Worm (Caenorhabditis elegans) whole organism, L3 larva: ENCODE results near the gene sshk-1.

Experiments
- R02D3.7 ChIP-seq: fragments of 150-350 bp; optimal IDR thresholded peaks from 2 replicates; lab custom pipeline; 2014; ENCODE audit warnings: missing biosample characterization, missing genetic modification characterization
- ZK546.5 ChIP-seq: sonication (generic microtip); optimal IDR thresholded peaks from 2 replicates; lab custom pipeline; 2017; ENCODE audit warnings: missing biosample characterization, missing genetic modification characterization
- aly-2 ChIP-seq: fragments of 150-350 bp; optimal IDR thresholded peaks from 2 replicates; lab custom pipeline; 2014; ENCODE audit warnings: missing biosample characterization, missing genetic modification characterization
- ama-1 ChIP-seq: fragments of 150-350 bp; optimal IDR thresholded peaks from 2 replicates; lab custom pipeline; 2018
- ceh-16 ChIP-seq: sonication (generic microtip); optimal IDR thresholded peaks from 2 replicates; lab custom pipeline; 2017; ENCODE audit warnings: missing biosample characterization, missing genetic modification characterization
- ceh-82 ChIP-seq: fragments of 150-350 bp; optimal IDR thresholded peaks from 2 replicates; lab custom pipeline; 2014; ENCODE audit warnings: missing biosample characterization, missing genetic modification characterization
- ceh-9 ChIP-seq: sonication (generic microtip); optimal IDR thresholded peaks from 2 replicates; lab custom pipeline; 2018; ENCODE audit warnings: missing biosample characterization, missing genetic modification characterization
- daf-12 ChIP-seq: fragments of 150-350 bp; optimal IDR thresholded peaks from 2 replicates; lab custom pipeline; 2014; ENCODE audit warnings: missing biosample characterization, missing genetic modification reagents, missing genetic modification characterization
- egl-27 ChIP-seq: sonication (generic microtip); optimal IDR thresholded peaks from 4 replicates; lab custom pipeline; 2017; ENCODE audit warnings: missing biosample characterization, missing genetic modification reagents, missing genetic modification characterization
- egl-5 ChIP-seq: fragments of 150-350 bp; optimal IDR thresholded peaks from 2 replicates; lab custom pipeline; 2017; ENCODE audit warnings: missing biosample characterization, missing genetic modification reagents, missing genetic modification characterization, inconsistent platforms
- elt-1 ChIP-seq: fragments of 150-350 bp; optimal IDR thresholded peaks from 2 replicates; lab custom pipeline; 2014; ENCODE audit warnings: missing biosample characterization, missing genetic modification characterization
- elt-2 ChIP-seq: sonication (generic microtip); optimal IDR thresholded peaks from 2 replicates; lab custom pipeline; 2016; ENCODE audit warnings: missing genetic modification reagents, mild to moderate bottlenecking, missing genetic modification characterization, missing compliant biosample characterization
- elt-3 ChIP-seq, 3 experiments: fragments of 150-350 bp in 1 of 3; sonication (generic microtip) in 2 of 3; optimal IDR thresholded peaks; 2 replicates in 2 of 3; 4 replicates in 1 of 3; lab custom pipeline; 2014 to 2017; ENCODE audit warnings: missing biosample characterization in 3 of 3, missing genetic modification characterization in 3 of 3
- fkh-10 ChIP-seq: sonication (generic microtip); optimal IDR thresholded peaks from 2 replicates; lab custom pipeline; 2017; ENCODE audit warnings: missing biosample characterization, missing genetic modification reagents, missing genetic modification characterization
- hmg-11 ChIP-seq: sonication (generic microtip); optimal IDR thresholded peaks from 2 replicates; lab custom pipeline; 2016; ENCODE audit warnings: missing genetic modification characterization, missing compliant biosample characterization
- jun-1 ChIP-seq: fragments of 150-350 bp; optimal IDR thresholded peaks from 2 replicates; lab custom pipeline; 2014; ENCODE audit warnings: missing biosample characterization, missing genetic modification reagents, missing genetic modification characterization
- lin-15B ChIP-seq: fragments of 150-350 bp; optimal IDR thresholded peaks from 2 replicates; lab custom pipeline; 2014; ENCODE audit warnings: missing biosample characterization, missing genetic modification characterization
- lsy-12 ChIP-seq: sonication (generic microtip); optimal IDR thresholded peaks from 2 replicates; lab custom pipeline; 2016; ENCODE audit warnings: mild to moderate bottlenecking, missing genetic modification characterization, missing compliant biosample characterization
- mdl-1 ChIP-seq: fragments of 150-350 bp; optimal IDR thresholded peaks from 2 replicates; lab custom pipeline; 2014; ENCODE audit warnings: missing biosample characterization, missing genetic modification characterization
- mml-1 ChIP-seq: fragments of 150-350 bp; sonication (generic microtip); optimal IDR thresholded peaks from 3 replicates; lab custom pipeline; 2014; ENCODE audit warnings: missing biosample characterization, missing genetic modification characterization
- nfya-1 ChIP-seq: sonication (generic microtip); optimal IDR thresholded peaks from 2 replicates; lab custom pipeline; 2017; ENCODE audit warnings: missing genetic modification characterization, mild to moderate bottlenecking, missing compliant biosample characterization, antibody characterized with exemption, moderate library complexity; ENCODE audit not compliant: insufficient read depth
- nhr-11 ChIP-seq: fragments of 150-350 bp; optimal IDR thresholded peaks from 2 replicates; lab custom pipeline; 2014; ENCODE audit warnings: missing biosample characterization, missing genetic modification characterization
- nhr-12 ChIP-seq: fragments of 150-350 bp; optimal IDR thresholded peaks from 2 replicates; lab custom pipeline; 2014; ENCODE audit warnings: missing biosample characterization, missing genetic modification characterization
- nhr-237 ChIP-seq: fragments of 150-350 bp; optimal IDR thresholded peaks from 2 replicates; lab custom pipeline; 2014; ENCODE audit warnings: missing biosample characterization, missing genetic modification characterization
- nhr-25 ChIP-seq: sonication (generic microtip); optimal IDR thresholded peaks from 2 replicates; lab custom pipeline; 2017; ENCODE audit warnings: missing biosample characterization, missing genetic modification characterization
- nhr-28 ChIP-seq: fragments of 150-350 bp; optimal IDR thresholded peaks from 2 replicates; lab custom pipeline; 2014; ENCODE audit warnings: missing biosample characterization, missing genetic modification characterization
- nhr-43 ChIP-seq: sonication (generic microtip); optimal IDR thresholded peaks from 2 replicates; lab custom pipeline; 2016; ENCODE audit warnings: mild to moderate bottlenecking, missing genetic modification characterization, missing compliant biosample characterization; ENCODE audit not compliant: poor library complexity, severe bottlenecking
- nhr-67 ChIP-seq: fragments of 150-350 bp; optimal IDR thresholded peaks from 2 replicates; lab custom pipeline; 2014; ENCODE audit warnings: missing biosample characterization, missing genetic modification characterization
- nhr-76 ChIP-seq: fragments of 150-350 bp; sonication (generic microtip); optimal IDR thresholded peaks from 5 replicates; lab custom pipeline; 2014; ENCODE audit warnings: missing biosample characterization, missing genetic modification characterization
- nhr-77 ChIP-seq: fragments of 150-350 bp; optimal IDR thresholded peaks from 2 replicates; lab custom pipeline; 2014; ENCODE audit warnings: missing biosample characterization, missing genetic modification characterization
- pha-4 ChIP-seq: fragments of 150-350 bp; optimal IDR thresholded peaks from 2 replicates; lab custom pipeline; 2014; ENCODE audit warnings: missing biosample characterization, missing genetic modification reagents, missing genetic modification characterization
- sea-2 ChIP-seq: fragments of 150-350 bp; sonication (generic microtip); optimal IDR thresholded peaks from 4 replicates; lab custom pipeline; 2014; ENCODE audit warnings: missing biosample characterization, missing genetic modification reagents, missing genetic modification characterization
- skn-1 ChIP-seq: fragments of 150-350 bp; optimal IDR thresholded peaks from 2 replicates; lab custom pipeline; 2014; ENCODE audit warnings: missing biosample characterization, missing genetic modification characterization
- snpc-4 ChIP-seq: fragments of 150-350 bp; optimal IDR thresholded peaks from 2 replicates; lab custom pipeline; 2014; ENCODE audit warnings: missing biosample characterization, missing genetic modification characterization
- tbx-2 ChIP-seq: sonication (generic microtip); optimal IDR thresholded peaks from 2 replicates; lab custom pipeline; 2016; ENCODE audit warnings: mild to moderate bottlenecking, missing genetic modification characterization, missing compliant biosample characterization
- unc-39 ChIP-seq: sonication (generic microtip); optimal IDR thresholded peaks from 4 replicates; lab custom pipeline; 2017; ENCODE audit warnings: missing biosample characterization, missing genetic modification characterization
- unc-62 ChIP-seq: fragments of 150-350 bp; sonication (generic microtip); optimal IDR thresholded peaks from 4 replicates; lab custom pipeline; 2014; ENCODE audit warnings: missing biosample characterization, missing genetic modification reagents, missing genetic modification characterization
- zag-1 ChIP-seq: fragments of 150-350 bp; optimal IDR thresholded peaks from 2 replicates; lab custom pipeline; 2014; ENCODE audit warnings: missing biosample characterization, missing genetic modification characterization
- ztf-11 ChIP-seq: fragments of 150-350 bp; optimal IDR thresholded peaks from 2 replicates; lab custom pipeline; 2014; ENCODE audit warnings: missing biosample characterization, missing genetic modification characterization
- ztf-4 ChIP-seq: fragments of 150-350 bp; optimal IDR thresholded peaks from 2 replicates; lab custom pipeline; 2014; ENCODE audit warnings: missing biosample characterization, missing genetic modification characterization

The sshk-1 gene

DNA sequence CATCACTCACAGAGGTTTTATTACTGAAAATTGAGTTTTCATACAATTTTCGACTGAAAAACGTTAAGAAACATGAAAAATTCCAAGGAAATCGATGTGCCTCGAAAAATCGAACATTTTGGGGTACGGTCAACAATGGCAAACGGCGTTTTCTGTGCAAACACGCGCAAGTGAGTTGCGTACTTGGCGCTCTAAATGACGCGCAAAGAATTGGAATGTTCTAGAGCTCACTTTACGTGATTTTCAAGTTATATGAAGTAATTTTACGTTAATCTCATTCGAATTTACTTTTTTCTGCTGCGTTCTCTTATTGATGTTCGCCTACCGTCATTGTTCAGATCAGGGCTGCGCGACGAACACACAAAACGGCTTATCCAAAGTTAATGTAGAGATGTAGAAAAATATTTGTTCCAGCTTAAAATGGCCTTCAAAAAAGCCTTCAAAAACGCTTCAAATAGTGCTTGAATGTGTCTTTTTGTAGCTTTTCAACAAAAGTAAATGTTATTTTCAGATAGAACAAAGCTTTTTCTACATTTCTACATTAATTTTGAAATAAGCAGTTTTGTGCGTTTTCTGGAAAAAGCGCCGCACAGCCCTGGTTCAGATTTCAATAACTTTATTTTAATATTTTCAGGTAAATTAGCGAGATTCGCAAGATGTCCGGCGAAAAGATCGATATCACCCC is 29.7 kb downstream of the sshk-1 start, which contains the start of the genes F31D4.2 and fkb-6 (continued):
- TF ChIP-seq ceh-16 (no peak), lsy-12 (tag; lab: Kevin White, UChicago) (peak; percentile 60), skn-1 (peak; percentile 3), egl-5 (tag; lab: Kevin White, UChicago) (peak; percentile 45), elt-3 (tag; optimal IDR thresholded peaks at IDR 0.05; lab: Kevin White, UChicago) (no peak)

DNA sequence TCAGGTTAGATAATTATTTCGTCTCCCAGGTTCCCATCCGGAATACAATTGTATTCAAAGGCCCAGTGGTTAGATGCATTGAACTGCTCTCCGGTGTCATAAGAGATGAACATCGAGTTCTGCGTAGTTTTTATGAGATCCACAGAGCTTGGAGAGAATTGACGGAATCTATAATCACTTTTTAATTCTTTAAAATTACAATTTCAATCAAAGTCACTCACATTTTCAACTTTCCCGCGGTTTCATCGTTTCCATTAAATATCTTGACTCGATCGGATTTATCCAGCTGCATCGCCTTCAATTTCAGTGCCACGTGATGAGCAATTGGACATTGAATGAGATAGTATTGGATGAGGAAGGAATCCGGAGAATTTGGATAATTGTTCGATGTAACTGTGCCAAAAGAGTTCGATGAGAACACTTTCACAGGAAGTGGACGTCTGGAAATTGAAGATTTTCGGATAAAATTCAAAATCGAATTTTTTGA is 31.8 kb downstream of the sshk-1 start:
- TF ChIP-seq hmg-11 (no peak), nhr-76 (tag; lab: Kevin White, UChicago) (no peak), ZK546.5 (tag; lab: Kevin White, UChicago) (no peak), ztf-4 (tag; lab: Kevin White, UChicago) (peak; percentile 35), fkh-10 (no peak), tbx-2 (tag; lab: Kevin White, UChicago) (peak; percentile 12), unc-39 (no peak), nhr-237 (no peak), nhr-12 (tag; lab: Kevin White, UChicago) (no peak), ama-1 (lab: Kevin White, UChicago) (peak; percentile 88), sea-2 (no peak), mdl-1 (no peak), elt-1 (tag; lab: Kevin White, UChicago) (no peak), skn-1 (no peak), mml-1 (tag; lab: Kevin White, UChicago) (no peak), nfya-1 (tag; lab: Kevin White, UChicago) (no peak), nhr-67 (tag; lab: Kevin White, UChicago) (no peak), egl-27 (tag; lab: Kevin White, UChicago) (no peak), zag-1 (no peak), elt-3 (tag; optimal IDR thresholded peaks at IDR 0.05; lab: Kevin White, UChicago) (no peak), unc-62 (no peak), ceh-16 (no peak), jun-1 (no peak), pha-4 (peak; percentile 13), snpc-4 (tag; lab: Kevin White, UChicago) (no peak), nhr-11 (no peak), lsy-12 (tag; lab: Kevin White, UChicago) (no peak), daf-12 (tag; lab: Kevin White, UChicago) (no peak), elt-2 (no peak), ztf-11 (tag; lab: Kevin White, UChicago) (no peak), nhr-28 (tag; lab: Kevin White, UChicago) (no peak), lin-15B (tag; lab: Kevin White, UChicago) (no peak), nhr-25 (no peak), aly-2 (no peak), nhr-43 (peak; percentile 22), R02D3.7 (no peak), ceh-82 (no peak), ceh-9 (tag; lab: Kevin White, UChicago) (no peak), nhr-77 (tag; lab: Kevin White, UChicago) (no peak), egl-5 (tag; lab: Kevin White, UChicago) (no peak)

DNA sequence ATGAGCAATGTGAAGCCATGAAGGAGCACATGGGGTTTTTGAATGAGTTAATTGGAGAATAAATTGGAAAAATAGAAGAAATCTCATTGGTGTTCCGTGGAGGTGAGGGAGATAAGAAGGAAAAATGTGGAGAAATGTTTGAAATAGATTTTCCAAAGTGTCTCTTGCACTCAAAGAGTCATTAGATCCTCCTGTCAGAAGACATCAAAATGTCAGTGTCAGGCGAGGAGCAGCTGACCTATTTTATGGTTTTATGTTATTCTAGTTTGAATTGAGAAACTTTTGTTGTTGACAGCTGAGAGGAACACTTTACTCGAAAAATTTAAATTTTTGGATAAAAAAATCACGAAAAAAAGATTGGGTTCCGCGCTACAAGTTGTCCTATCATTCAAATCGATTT is 34.6 kb downstream of the sshk-1 start, which contains the start of gene clec-264:
Gene clec-264, minus strand, starts transcription at position 122 of the 400 bp plus-strand sequence.
- TF ChIP-seq snpc-4 (tag; lab: Kevin White, UChicago) (no peak), jun-1 (no peak), ama-1 (lab: Kevin White, UChicago) (no peak), egl-5 (tag; lab: Kevin White, UChicago) (peak; percentile 14)
- TF ChIP-seq, all 47 proteins: peak for 1
